Fruit fly (Drosophila melanogaster) whole organism, wandering third instar larva: ENCODE results near the gene Ubc7.

Experiments used
- Hr78 ChIP-seq: fragments of >200 bp; optimal IDR thresholded peaks from 2 replicates; lab custom pipeline; 2017; ENCODE audit warnings: missing biosample characterization, missing genetic modification characterization
- Hr83 ChIP-seq: fragments of 200-300 bp; sonication (Bioruptor generic); optimal IDR thresholded peaks from 2 replicates; lab custom pipeline; 2016; ENCODE audit warnings: missing biosample characterization, mild to moderate bottlenecking, missing genetic modification characterization, moderate library complexity; ENCODE audit not compliant: poor library complexity, severe bottlenecking

- TF ChIP-seq Hr78 (GFP tag; lab: Kevin White, UChicago): peak; percentile 39
- TF ChIP-seq Hr83 (GFP tag; lab: Kevin White, UChicago): peak; percentile 40
These were observed 47.0 kb downstream of the Ubc7 start, which contains the start of the genes SNRPG and mthl1 for dm6 chrX:16640260-16641100.
